Fruit fly (Drosophila melanogaster) S2 (cell line): ENCODE measurements around the gene CG9132.
A peak's percentile ranks its signal among the peaks of the same experiment; 100 is the strongest.

Source experiments
- CG8478 ChIP-seq: fragments of >200 bp; optimal IDR thresholded peaks from 2 replicates; lab custom pipeline; 2018
- CTCF ChIP-seq, 2 experiments: fragments of >200 bp; optimal IDR thresholded peaks; 2 replicates each; lab custom pipeline; 2018

dm6 chrX:16846575-16846974, 46.1 kb upstream of the CG9132 start:
- TF ChIP-seq CG8478 (lab: Kevin White, UChicago) (no peak), CTCF (optimal IDR thresholded peaks at IDR 0.05; lab: Kevin White, UChicago) (peak; percentile 87 to 88)
